Fruit fly (Drosophila melanogaster) whole organism, embryonic: ENCODE results near the gene CG11997.

Experiments used
- Bdp1 ChIP-seq: fragments of 200-800 bp; sonication (Bioruptor generic); optimal IDR thresholded peaks from 3 replicates; lab custom pipeline; 2016; ENCODE audit warnings: missing biosample characterization, missing genetic modification characterization
- Blimp-1 ChIP-seq: fragments of 200-800 bp; sonication (Bioruptor generic); optimal IDR thresholded peaks from 3 replicates; lab custom pipeline; 2018; ENCODE audit warnings: missing biosample characterization, missing genetic modification characterization, mild to moderate bottlenecking, moderate library complexity, missing genetic modification reagents
- CG10366 ChIP-seq: fragments of 200-800 bp; sonication (Bioruptor generic); IDR thresholded peaks from 2 replicates; pipeline ENCODE4 v1.3.6; 2022; ENCODE audit warnings: missing biosample characterization, missing genetic modification characterization
- CG13624 ChIP-seq: fragments of 200-800 bp; sonication (Bioruptor generic); optimal IDR thresholded peaks from 2 replicates; lab custom pipeline; 2016; ENCODE audit warnings: missing biosample characterization, missing genetic modification characterization
- CG14014 ChIP-seq: fragments of 200-800 bp; sonication (Bioruptor generic); IDR thresholded peaks from 2 replicates; pipeline ENCODE4 v1.3.6; 2022; ENCODE audit warnings: missing biosample characterization, missing genetic modification characterization
- CG15269 ChIP-seq: fragments of 200-800 bp; sonication (Bioruptor generic); optimal IDR thresholded peaks from 2 replicates; lab custom pipeline; 2018; ENCODE audit warnings: missing biosample characterization, mild to moderate bottlenecking, missing genetic modification characterization, moderate library complexity
- CG1603 ChIP-seq: fragments of 200-800 bp; sonication (Bioruptor generic); optimal IDR thresholded peaks from 2 replicates; lab custom pipeline; 2019; ENCODE audit warnings: missing biosample characterization, mild to moderate bottlenecking, missing genetic modification characterization, moderate library complexity
- CG1832 ChIP-seq: fragments of 200-800 bp; sonication (Bioruptor generic); optimal IDR thresholded peaks from 2 replicates; lab custom pipeline; 2017; ENCODE audit warnings: missing biosample characterization, mild to moderate bottlenecking, missing genetic modification characterization, inconsistent platforms
- CG30403 ChIP-seq: fragments of 200-800 bp; sonication (Bioruptor generic); optimal IDR thresholded peaks from 3 replicates; lab custom pipeline; 2016; ENCODE audit warnings: missing biosample characterization, missing genetic modification characterization
- CG32532 ChIP-seq: fragments of 200-800 bp; sonication (Bioruptor generic); IDR thresholded peaks from 2 replicates; pipeline ENCODE4 v1.3.6; 2022; ENCODE audit warnings: missing biosample characterization, missing genetic modification characterization
- CG42726 ChIP-seq: fragments of 200-800 bp; sonication (Bioruptor generic); IDR thresholded peaks from 2 replicates; pipeline ENCODE4 v1.3.6; 2022; ENCODE audit warnings: missing biosample characterization, missing genetic modification characterization; ENCODE audit not compliant: partially characterized antibody
- CG4854 ChIP-seq: fragments of 200-800 bp; sonication (Bioruptor generic); optimal IDR thresholded peaks from 2 replicates; lab custom pipeline; 2016; ENCODE audit warnings: missing biosample characterization, missing genetic modification characterization, inconsistent platforms
- CG7271 ChIP-seq: fragments of 200-800 bp; sonication (Bioruptor generic); optimal IDR thresholded peaks from 2 replicates; lab custom pipeline; 2018; ENCODE audit warnings: missing biosample characterization, mild to moderate bottlenecking, missing genetic modification characterization, moderate library complexity
- CG7372 ChIP-seq: fragments of 200-800 bp; sonication (Bioruptor generic); IDR thresholded peaks from 2 replicates; pipeline ENCODE4 v1.3.6; 2022; ENCODE audit warnings: missing biosample characterization, missing genetic modification characterization
- CG7556 ChIP-seq: fragments of 200-800 bp; sonication (Bioruptor generic); optimal IDR thresholded peaks from 2 replicates; lab custom pipeline; 2017; ENCODE audit warnings: missing biosample characterization, mild to moderate bottlenecking, missing genetic modification characterization
- CG8944 ChIP-seq: fragments of 200-800 bp; sonication (Bioruptor generic); optimal IDR thresholded peaks from 3 replicates; lab custom pipeline; 2016; ENCODE audit warnings: missing biosample characterization, missing genetic modification characterization
- Eip74EF ChIP-seq, 2 experiments: fragments of 200-800 bp in 1 of 2; fragments of >200 bp in 1 of 2; sonication (Bioruptor generic) in 1 of 2; optimal IDR thresholded peaks; 2 replicates each; lab custom pipeline; 2017 to 2019; ENCODE audit warnings: missing biosample characterization in 2 of 2, missing genetic modification characterization in 2 of 2, mild to moderate bottlenecking in 1 of 2, moderate library complexity in 1 of 2
- Fer1 ChIP-seq: fragments of 200-800 bp; sonication (Bioruptor generic); optimal IDR thresholded peaks from 2 replicates; lab custom pipeline; 2017; ENCODE audit warnings: missing biosample characterization, mild to moderate bottlenecking, missing genetic modification characterization
- Fer2 ChIP-seq: fragments of 200-800 bp; sonication (Bioruptor generic); optimal IDR thresholded peaks from 2 replicates; lab custom pipeline; 2018; ENCODE audit warnings: missing biosample characterization, mild to moderate bottlenecking, missing genetic modification characterization, moderate library complexity
- H15 ChIP-seq: fragments of 200-800 bp; sonication (Bioruptor generic); IDR thresholded peaks from 3 replicates; pipeline ENCODE4 v1.3.6; 2022; ENCODE audit warnings: missing biosample characterization, missing genetic modification characterization
- H2.0 ChIP-seq: fragments of 200-800 bp; sonication (Bioruptor generic); IDR thresholded peaks from 2 replicates; pipeline ENCODE4 v1.3.6; 2022; ENCODE audit warnings: missing biosample characterization, missing genetic modification characterization
- Hand ChIP-seq: fragments of 200-800 bp; sonication (Bioruptor generic); optimal IDR thresholded peaks from 2 replicates; lab custom pipeline; 2017; ENCODE audit warnings: mild to moderate bottlenecking, missing biosample characterization, missing genetic modification reagents, missing genetic modification characterization
- Hey ChIP-seq: fragments of 200-800 bp; sonication (Bioruptor generic); optimal IDR thresholded peaks from 3 replicates; lab custom pipeline; 2018; ENCODE audit warnings: missing biosample characterization, mild to moderate bottlenecking, missing genetic modification characterization
- HmgD ChIP-seq: fragments of 200-800 bp; sonication (Bioruptor generic); optimal IDR thresholded peaks from 3 replicates; lab custom pipeline; 2016; ENCODE audit warnings: missing biosample characterization, missing genetic modification characterization
- Hmr ChIP-seq: fragments of 200-800 bp; sonication (Bioruptor generic); optimal IDR thresholded peaks from 3 replicates; lab custom pipeline; 2017; ENCODE audit warnings: mild to moderate bottlenecking, missing biosample characterization, missing genetic modification reagents, missing genetic modification characterization
- Meics ChIP-seq: fragments of 200-800 bp; sonication (Bioruptor generic); optimal IDR thresholded peaks from 2 replicates; lab custom pipeline; 2017; ENCODE audit warnings: missing biosample characterization, mild to moderate bottlenecking, missing genetic modification characterization
- Mrtf ChIP-seq: fragments of 200-800 bp; sonication (Bioruptor generic); IDR thresholded peaks from 3 replicates; pipeline ENCODE4 v1.3.6; 2022; ENCODE audit warnings: missing biosample characterization, missing genetic modification characterization
- NC2β ChIP-seq: fragments of 200-800 bp; sonication (Bioruptor generic); optimal IDR thresholded peaks from 2 replicates; lab custom pipeline; 2016; ENCODE audit warnings: missing biosample characterization, missing genetic modification characterization
- Nf-YA ChIP-seq: fragments of 200-800 bp; sonication (Bioruptor generic); IDR thresholded peaks from 2 replicates; pipeline ENCODE4 v1.3.6; 2022; ENCODE audit warnings: missing biosample characterization, missing genetic modification characterization
- Nf-YC ChIP-seq: fragments of 200-800 bp; optimal IDR thresholded peaks from 3 replicates; lab custom pipeline; 2019; ENCODE audit warnings: missing biosample characterization, mild to moderate bottlenecking, missing genetic modification characterization, moderate library complexity
- NfI ChIP-seq: fragments of 200-800 bp; sonication (Bioruptor generic); optimal IDR thresholded peaks from 3 replicates; lab custom pipeline; 2018; ENCODE audit warnings: missing biosample characterization, mild to moderate bottlenecking, missing genetic modification characterization, moderate library complexity
- Ptx1 ChIP-seq: fragments of 200-800 bp; sonication (Bioruptor generic); IDR thresholded peaks from 2 replicates; pipeline ENCODE4 v1.3.6; 2022; ENCODE audit warnings: missing biosample characterization, missing genetic modification characterization
- Taf1 ChIP-seq: fragments of 200-800 bp; sonication (Bioruptor generic); IDR thresholded peaks from 2 replicates; pipeline ENCODE4 v1.3.6; 2022; ENCODE audit warnings: missing biosample characterization, missing genetic modification characterization
- ase ChIP-seq: fragments of 200-800 bp; sonication (Bioruptor generic); IDR thresholded peaks from 3 replicates; pipeline ENCODE4 v1.3.6; 2022; ENCODE audit warnings: missing biosample characterization, missing genetic modification characterization
- bbx ChIP-seq: fragments of 200-800 bp; sonication (Bioruptor generic); IDR thresholded peaks from 2 replicates; pipeline ENCODE4 v1.3.6; 2022; ENCODE audit warnings: missing biosample characterization, missing genetic modification characterization; ENCODE audit not compliant: partially characterized antibody
- emc ChIP-seq: fragments of 200-800 bp; sonication (Bioruptor generic); optimal IDR thresholded peaks from 2 replicates; lab custom pipeline; 2016; ENCODE audit warnings: missing biosample characterization, missing genetic modification characterization
- ftz-f1 ChIP-seq: fragments of 200-800 bp; sonication (Bioruptor generic); optimal IDR thresholded peaks from 2 replicates; lab custom pipeline; 2016; ENCODE audit warnings: missing biosample characterization, missing genetic modification characterization
- her ChIP-seq: fragments of 200-800 bp; sonication (Bioruptor generic); optimal IDR thresholded peaks from 2 replicates; lab custom pipeline; 2016; ENCODE audit warnings: missing biosample characterization, missing genetic modification characterization
- ken ChIP-seq: fragments of 200-800 bp; sonication (Bioruptor generic); IDR thresholded peaks from 3 replicates; pipeline ENCODE4 v1.3.6; 2022; ENCODE audit warnings: missing biosample characterization, missing genetic modification characterization
- knrl ChIP-seq: fragments of 200-800 bp; sonication (Bioruptor generic); IDR thresholded peaks from 3 replicates; pipeline ENCODE4 v1.3.6; 2022; ENCODE audit warnings: missing biosample characterization, missing genetic modification characterization; ENCODE audit not compliant: partially characterized antibody
- lmd ChIP-seq: fragments of 200-800 bp; sonication (Bioruptor generic); IDR thresholded peaks from 2 replicates; pipeline ENCODE4 v1.3.6; 2022; ENCODE audit warnings: missing biosample characterization, missing genetic modification characterization
- maf-S ChIP-seq: fragments of 200-800 bp; sonication (Bioruptor generic); optimal IDR thresholded peaks from 2 replicates; lab custom pipeline; 2016; ENCODE audit warnings: missing biosample characterization, missing genetic modification characterization
- pan ChIP-seq, 4 experiments: fragments of >200 bp in 3 of 4; fragments of 200-800 bp in 1 of 4; sonication (Bioruptor generic) in 1 of 4; optimal IDR thresholded peaks in 3 of 4; IDR thresholded peaks in 1 of 4; 2 replicates each; pipeline versions ENCODE4 v1.3.6 to Lab custom; 2017 to 2022; ENCODE audit warnings: missing biosample characterization in 2 of 4, missing genetic modification characterization in 2 of 4, mixed read lengths in 1 of 4
- sd ChIP-seq: fragments of 200-800 bp; sonication (Bioruptor generic); optimal IDR thresholded peaks from 3 replicates; lab custom pipeline; 2018; ENCODE audit warnings: missing biosample characterization, mild to moderate bottlenecking, missing genetic modification characterization, moderate library complexity
- sima ChIP-seq: fragments of 200-800 bp; sonication (Bioruptor generic); optimal IDR thresholded peaks from 2 replicates; lab custom pipeline; 2016; ENCODE audit warnings: missing biosample characterization, missing genetic modification characterization
- slbo ChIP-seq: fragments of 200-800 bp; sonication (Bioruptor generic); IDR thresholded peaks from 2 replicates; pipeline ENCODE4 v1.3.6; 2022; ENCODE audit warnings: missing biosample characterization, missing genetic modification characterization
- so ChIP-seq: fragments of 200-800 bp; sonication (Bioruptor generic); IDR thresholded peaks from 3 replicates; pipeline ENCODE4 v1.3.6; 2022; ENCODE audit warnings: missing biosample characterization, missing genetic modification characterization
- vnd ChIP-seq: fragments of 200-800 bp; sonication (Bioruptor generic); IDR thresholded peaks from 3 replicates; pipeline ENCODE4 v1.3.6; 2022; ENCODE audit warnings: missing biosample characterization, missing genetic modification characterization; ENCODE audit not compliant: partially characterized antibody
- wor ChIP-seq: fragments of 200-800 bp; sonication (Bioruptor generic); IDR thresholded peaks from 2 replicates; pipeline ENCODE4 v1.3.6; 2022; ENCODE audit warnings: missing biosample characterization, missing genetic modification characterization
- zfh2 ChIP-seq: fragments of 200-800 bp; sonication (Bioruptor generic); optimal IDR thresholded peaks from 2 replicates; lab custom pipeline; 2016; ENCODE audit warnings: missing biosample characterization, missing genetic modification characterization

The CG11997 gene

dm6 chr3R:9224807-9225206, 47.5 kb downstream of the CG11997 start (continued):
- TF ChIP-seq Nf-YA (GFP tag; lab: Robert Waterston, UW): no peak
- peak; percentile 7; the same call in 1 of the 2 replicates for TF ChIP-seq CG7372 (GFP tag; lab: Robert Waterston, UW)
- TF ChIP-seq Fer2 (tag; lab: Kevin White, UChicago): no peak
- TF ChIP-seq sima (GFP tag; lab: Kevin White, UChicago): no peak
- peak; percentile 70 for TF ChIP-seq CG15269 (tag; lab: Kevin White, UChicago)
- peak; percentile 64 for TF ChIP-seq CG1603 (tag; lab: Kevin White, UChicago)
- TF ChIP-seq emc (GFP tag; lab: Kevin White, UChicago): peak; percentile 10
- no peak for TF ChIP-seq knrl (GFP tag; lab: Robert Waterston, UW)
- peak; percentile 75 for TF ChIP-seq lmd
- TF ChIP-seq sd (tag; lab: Kevin White, UChicago): peak; percentile 1
- TF ChIP-seq CG14014 (GFP tag; lab: Robert Waterston, UW): peak; percentile 17; the same call in 1 of the 2 replicates
- TF ChIP-seq Eip74EF (GFP tag; optimal IDR thresholded peaks at IDR 0.05; lab: Kevin White, UChicago): no peak
- TF ChIP-seq NC2β: no peak
- TF ChIP-seq CG1832 (GFP tag; lab: Kevin White, UChicago): no peak
- TF ChIP-seq ken (GFP tag; lab: Robert Waterston, UW): no peak
- TF ChIP-seq zfh2: no peak
- peak; percentile 81 for TF ChIP-seq Fer1 (GFP tag; lab: Kevin White, UChicago)
- TF ChIP-seq CG13624 (GFP tag; lab: Kevin White, UChicago): peak; percentile 46
- TF ChIP-seq HmgD (GFP tag; lab: Kevin White, UChicago): no peak
- TF ChIP-seq ase: 0 out of 3 replicates have a peak, but pooled peaks have one; percentile 10
- peak; percentile 81; the same call in 1 of the 3 replicates for TF ChIP-seq so (GFP tag; lab: Robert Waterston, UW)
- TF ChIP-seq Blimp-1: peak; percentile 80
- TF ChIP-seq Mrtf (GFP tag; lab: Robert Waterston, UW): 0 out of 3 replicates have a peak, but pooled peaks have one; percentile 29
- peak; percentile 89 for TF ChIP-seq Ptx1
- TF ChIP-seq her (GFP tag; lab: Kevin White, UChicago): peak; percentile 10
- TF ChIP-seq CG7556: peak; percentile 64
- peak; percentile 57 for TF ChIP-seq Hmr
- TF ChIP-seq Nf-YC (tag; lab: Kevin White, UChicago): peak; percentile 46
- TF ChIP-seq H15: peak; percentile 78; the same call in 1 of the 3 replicates
- TF ChIP-seq Hand (GFP tag; lab: Kevin White, UChicago): no peak
- TF ChIP-seq Taf1 (GFP tag; lab: Robert Waterston, UW): no peak
- peak; percentile 25 for TF ChIP-seq CG8944
- no peak for TF ChIP-seq CG4854 (GFP tag; lab: Kevin White, UChicago)
- TF ChIP-seq NfI: peak; percentile 40
- TF ChIP-seq vnd (GFP tag; lab: Robert Waterston, UW): no peak
- TF ChIP-seq CG7271: no peak
- no peak for TF ChIP-seq pan (optimal IDR thresholded peaks at IDR 0.05; lab: Kevin White, UChicago)
- peak in 1 of 2 experiments; percentile 75 for TF ChIP-seq pan (GFP tag; optimal IDR thresholded peaks at IDR 0.05 in 1 of 2, IDR thresholded peaks at IDR 0.05 in 1 of 2)
- TF ChIP-seq maf-S: peak; percentile 27
- no peak for TF ChIP-seq CG42726 (GFP tag; lab: Robert Waterston, UW)
- peak; percentile 57 for TF ChIP-seq wor
- TF ChIP-seq Hey (tag; lab: Kevin White, UChicago): no peak
- peak; percentile 72 for TF ChIP-seq CG30403 (GFP tag; lab: Kevin White, UChicago)
- no peak for TF ChIP-seq Bdp1 (GFP tag; lab: Kevin White, UChicago)
- no peak for TF ChIP-seq bbx (GFP tag; lab: Robert Waterston, UW)
- TF ChIP-seq Meics (GFP tag; lab: Kevin White, UChicago): peak; percentile 63
- peak; percentile 72 for TF ChIP-seq CG10366 (GFP tag; lab: Robert Waterston, UW)
- no peak for TF ChIP-seq ftz-f1
- peak; percentile 49 for TF ChIP-seq H2.0 (GFP tag; lab: Robert Waterston, UW)
- peak; percentile 69 for TF ChIP-seq CG32532
- peak; percentile 77 for TF ChIP-seq slbo
